Worm (Caenorhabditis elegans) whole organism, midembryonic: ENCODE results near the gene C18D11.6.

Source experiments
- T22C8.4 ChIP-seq: fragments of 200-800 bp; sonication (Bioruptor generic); IDR thresholded peaks from 2 replicates; pipeline ENCODE4 v1.3.6; 2022; ENCODE audit warnings: missing genetic modification characterization, missing compliant biosample characterization
- cog-1 ChIP-seq: sonication (generic microtip); optimal IDR thresholded peaks from 2 replicates; lab custom pipeline; 2016; ENCODE audit warnings: missing genetic modification characterization, missing compliant biosample characterization
- flt-1 ChIP-seq: fragments of 200-800 bp; sonication (Bioruptor generic); IDR thresholded peaks from 2 replicates; pipeline ENCODE4 v1.3.6; 2022; ENCODE audit warnings: missing genetic modification characterization, missing compliant biosample characterization
- klf-2 ChIP-seq: fragments of 200-800 bp; sonication (Bioruptor generic); conservative IDR thresholded peaks from 2 replicates; pipeline ENCODE4 v1.3.6; 2022; ENCODE audit warnings: missing genetic modification reagents, missing genetic modification characterization, missing compliant biosample characterization
- med-1 ChIP-seq: sonication (generic microtip); optimal IDR thresholded peaks from 2 replicates; lab custom pipeline; 2017; ENCODE audit warnings: missing genetic modification characterization, mild to moderate bottlenecking, missing compliant biosample characterization, antibody characterized with exemption, missing genetic modification reagents; ENCODE audit not compliant: insufficient read depth
- ref-1 ChIP-seq: fragments of 200-800 bp; sonication (Bioruptor generic); conservative IDR thresholded peaks from 2 replicates; pipeline ENCODE4 v1.3.6; 2022; ENCODE audit warnings: missing genetic modification reagents, missing genetic modification characterization, missing compliant biosample characterization
- tab-1 ChIP-seq: fragments of 200-800 bp; sonication (Bioruptor generic); IDR thresholded peaks from 2 replicates; pipeline ENCODE4 v1.3.6; 2022; ENCODE audit warnings: missing genetic modification characterization, missing compliant biosample characterization
- ztf-23 ChIP-seq: fragments of 200-800 bp; sonication (Bioruptor generic); IDR thresholded peaks from 2 replicates; pipeline ENCODE4 v1.3.6; 2022; ENCODE audit warnings: missing genetic modification reagents, missing genetic modification characterization, missing compliant biosample characterization
- ztf-29 ChIP-seq: fragments of 200-800 bp; sonication (Bioruptor generic); IDR thresholded peaks from 2 replicates; pipeline ENCODE4 v1.3.6; 2022; ENCODE audit warnings: missing genetic modification reagents, missing genetic modification characterization, missing compliant biosample characterization

C18D11.6 gene

ce11 chrIII:11792295-11793256 lies 17.8 kb upstream of the C18D11.6 start, which contains the start of gene C24H11.2:
Gene C24H11.2 (minus strand): TSS chrIII:11792345.
- TF ChIP-seq flt-1 (GFP tag; lab: Robert Waterston, UW) (peak; percentile 73), ztf-23 (GFP tag; lab: Robert Waterston, UW) (peak; percentile 71; the same call in 1 of the 2 replicates), klf-2 (GFP tag; lab: Robert Waterston, UW) (peak; percentile 76), T22C8.4 (GFP tag; lab: Robert Waterston, UW) (peak; percentile 35; the same call in 1 of the 2 replicates), cog-1 (tag; lab: Kevin White, UChicago) (peak; percentile 4), tab-1 (GFP tag; lab: Robert Waterston, UW) (peak; percentile 69; the same call in 1 of the 2 replicates)

- TF ChIP-seq flt-1 (GFP tag; lab: Robert Waterston, UW) (no peak), cog-1 (tag; lab: Kevin White, UChicago) (no peak), klf-2 (GFP tag; lab: Robert Waterston, UW) (no peak)
Observed at ce11 chrIII:11794389-11794788, 16.0 kb upstream of the C18D11.6 start.

ce11 chrIII:11795448-11795847 lies 14.9 kb upstream of the C18D11.6 start, which contains the start of gene twk-39:
Gene twk-39 (plus strand): TSS chrIII:11795748.
- no peak for TF ChIP-seq tab-1 (GFP tag; lab: Robert Waterston, UW)
- TF ChIP-seq ztf-29 = no peak
- TF ChIP-seq med-1 = no peak
- TF ChIP-seq ztf-23 (GFP tag; lab: Robert Waterston, UW) = no peak
- no peak for TF ChIP-seq flt-1 (GFP tag; lab: Robert Waterston, UW)
- no peak for TF ChIP-seq ref-1 (GFP tag; lab: Robert Waterston, UW)
- TF ChIP-seq T22C8.4 (GFP tag; lab: Robert Waterston, UW) = no peak
- no peak for TF ChIP-seq klf-2 (GFP tag; lab: Robert Waterston, UW)
- no peak for TF ChIP-seq cog-1 (tag; lab: Kevin White, UChicago)

- TF ChIP-seq tab-1 (GFP tag; lab: Robert Waterston, UW) (no peak), cog-1 (tag; lab: Kevin White, UChicago) (no peak), ztf-23 (GFP tag; lab: Robert Waterston, UW) (no peak), T22C8.4 (GFP tag; lab: Robert Waterston, UW) (no peak), flt-1 (GFP tag; lab: Robert Waterston, UW) (no peak), ztf-29 (no peak), klf-2 (GFP tag; lab: Robert Waterston, UW) (no peak), med-1 (no peak), ref-1 (GFP tag; lab: Robert Waterston, UW) (no peak)
Observed at ce11 chrIII:11806695-11807094, 3.7 kb upstream of the C18D11.6 start, which contains the start of gene C18D11.7. Gene C18D11.7 (minus strand): TSS chrIII:11806795.

ce11 chrIII:11807418-11807817 lies 2.9 kb upstream of the C18D11.6 start, which contains the start of gene C18D11.10:
Gene C18D11.10 (plus strand): TSS chrIII:11807718.
- TF ChIP-seq flt-1 (GFP tag; lab: Robert Waterston, UW) (no peak), T22C8.4 (GFP tag; lab: Robert Waterston, UW) (no peak), med-1 (no peak), ref-1 (GFP tag; lab: Robert Waterston, UW) (no peak), cog-1 (tag; lab: Kevin White, UChicago) (no peak), ztf-23 (GFP tag; lab: Robert Waterston, UW) (no peak), ztf-29 (no peak), klf-2 (GFP tag; lab: Robert Waterston, UW) (no peak), tab-1 (GFP tag; lab: Robert Waterston, UW) (no peak)

- TF ChIP-seq ztf-23 (GFP tag; lab: Robert Waterston, UW) (no peak), tab-1 (GFP tag; lab: Robert Waterston, UW) (no peak), T22C8.4 (GFP tag; lab: Robert Waterston, UW) (no peak), med-1 (no peak)
Observed at ce11 chrIII:11808818-11809217, 1.5 kb upstream of the C18D11.6 start, which contains the start of gene C18D11.9. Gene C18D11.9 (plus strand): TSS chrIII:11809118.

ce11 chrIII:11811839-11812238 lies 1.5 kb downstream of the C18D11.6 start:
- no peak for TF ChIP-seq T22C8.4 (GFP tag; lab: Robert Waterston, UW)
- TF ChIP-seq ztf-23 (GFP tag; lab: Robert Waterston, UW) = no peak
- TF ChIP-seq med-1 = no peak
- TF ChIP-seq klf-2 (GFP tag; lab: Robert Waterston, UW) = no peak
- TF ChIP-seq flt-1 (GFP tag; lab: Robert Waterston, UW) = no peak
- no peak for TF ChIP-seq ref-1 (GFP tag; lab: Robert Waterston, UW)
- no peak for TF ChIP-seq ztf-29
- no peak for TF ChIP-seq tab-1 (GFP tag; lab: Robert Waterston, UW)
- TF ChIP-seq cog-1 (tag; lab: Kevin White, UChicago) = no peak

ce11 chrIII:11814653-11815052 lies 4.3 kb downstream of the C18D11.6 start:
- TF ChIP-seq tab-1 (GFP tag; lab: Robert Waterston, UW) = no peak
- TF ChIP-seq klf-2 (GFP tag; lab: Robert Waterston, UW) = no peak
- TF ChIP-seq ztf-23 (GFP tag; lab: Robert Waterston, UW) = no peak
- TF ChIP-seq ref-1 (GFP tag; lab: Robert Waterston, UW) = no peak
- no peak for TF ChIP-seq T22C8.4 (GFP tag; lab: Robert Waterston, UW)
- no peak for TF ChIP-seq flt-1 (GFP tag; lab: Robert Waterston, UW)
- TF ChIP-seq ztf-29 = no peak
- no peak for TF ChIP-seq cog-1 (tag; lab: Kevin White, UChicago)
- TF ChIP-seq med-1 = no peak

ce11 chrIII:11816523-11817003 lies 6.2 kb downstream of the C18D11.6 start, which contains the start of gene C18D11.1:
Gene C18D11.1 (plus strand): TSS chrIII:11816573.
- no peak for TF ChIP-seq ztf-23 (GFP tag; lab: Robert Waterston, UW)
- no peak for TF ChIP-seq flt-1 (GFP tag; lab: Robert Waterston, UW)
- no peak for TF ChIP-seq ref-1 (GFP tag; lab: Robert Waterston, UW)
- TF ChIP-seq klf-2 (GFP tag; lab: Robert Waterston, UW) = no peak
- no peak for TF ChIP-seq ztf-29
- TF ChIP-seq cog-1 (tag; lab: Kevin White, UChicago) = no peak
- TF ChIP-seq med-1 = no peak
- TF ChIP-seq tab-1 (GFP tag; lab: Robert Waterston, UW) = no peak
- TF ChIP-seq T22C8.4 (GFP tag; lab: Robert Waterston, UW) = no peak
